Worm (Caenorhabditis elegans): Measurements from ENCODE around the gene ksr-1.

Gene ksr-1

DNA sequence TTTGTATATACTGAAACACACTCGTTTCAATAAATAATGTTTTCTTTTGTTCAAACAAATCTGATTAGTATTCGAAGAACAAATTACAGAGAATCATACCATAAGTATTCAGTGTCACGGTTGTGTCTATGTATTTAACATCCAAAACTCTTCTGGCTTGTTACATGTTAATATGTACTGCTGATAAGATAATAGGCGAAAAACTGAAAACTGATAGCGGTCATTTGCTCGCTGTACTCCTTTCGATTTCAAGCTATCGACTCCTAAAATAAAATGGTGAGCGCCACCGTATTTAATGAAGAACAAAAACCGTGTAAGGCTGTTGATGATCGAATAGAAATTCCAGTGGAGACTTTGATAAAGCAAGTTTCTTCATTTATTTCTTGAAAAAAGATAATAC, 48.4 kb downstream of the ksr-1 start, which contains the start of gene R09F10.1:
R09F10.1 (plus strand) TSS at position 222 of the 400 bp plus-strand sequence.
- TF ChIP-seq ceh-39 (tag; optimal IDR thresholded peaks at IDR 0.05) (no peak), mls-2 (tag; optimal IDR thresholded peaks at IDR 0.05) (no peak), nhr-2 (tag; optimal IDR thresholded peaks at IDR 0.05) (no peak), drap-1 (GFP tag; optimal IDR thresholded peaks at IDR 0.05) (no peak), bed-3 (GFP tag; optimal IDR thresholded peaks at IDR 0.05) (no peak), lin-13 (tag; optimal IDR thresholded peaks at IDR 0.05) (no peak), flh-1 (GFP tag; optimal IDR thresholded peaks at IDR 0.05) (no peak), unc-62 (GFP tag; optimal IDR thresholded peaks at IDR 0.05) (no peak)

DNA sequence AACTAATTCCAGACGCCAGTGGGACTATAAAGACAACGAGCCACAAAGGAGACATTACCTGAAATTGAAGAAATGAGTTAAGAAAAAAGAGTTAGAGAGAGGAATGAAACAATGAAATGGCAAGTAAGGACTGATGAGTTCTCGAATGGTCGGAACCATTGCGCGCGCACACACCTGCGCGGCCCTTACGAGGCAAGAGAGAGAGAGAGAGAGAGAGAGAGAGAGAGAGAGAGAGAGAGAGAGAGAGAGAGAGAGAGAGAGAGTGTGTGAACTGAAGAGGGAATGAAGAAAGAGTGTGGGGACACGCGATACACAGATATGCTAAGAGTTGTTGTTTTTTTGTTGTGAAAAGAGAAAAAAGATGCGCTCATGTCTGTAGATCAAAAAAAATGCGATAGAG, 51.4 kb downstream of the ksr-1 start, which contains the start of gene R09F10.8:
R09F10.8 (minus strand) TSS at position 58 of the 400 bp plus-strand sequence.
- TF ChIP-seq ceh-39 (tag; optimal IDR thresholded peaks at IDR 0.05), result no peak

DNA sequence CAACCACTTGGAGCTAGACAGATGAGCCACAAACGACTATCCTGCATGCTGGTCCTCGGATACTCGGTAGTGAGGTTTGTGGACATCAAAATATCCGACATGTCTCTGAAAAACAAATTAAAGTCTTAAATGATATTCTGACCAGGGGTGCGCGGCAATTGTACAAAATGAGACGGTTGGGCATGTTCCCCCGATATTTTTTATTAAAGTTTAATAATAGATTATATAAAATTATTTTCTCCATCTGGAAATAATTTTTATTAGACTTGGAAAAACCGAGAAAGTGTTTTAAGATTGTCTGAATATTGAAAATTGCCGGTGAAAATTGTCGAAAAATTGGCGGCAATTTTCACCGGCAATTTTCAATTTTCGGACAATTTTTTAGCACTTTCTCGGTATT, 52.8 kb downstream of the ksr-1 start, which contains the start of gene F55E10.4:
F55E10.4 (minus strand) TSS at position 101 of the 400 bp plus-strand sequence.
- TF ChIP-seq lin-13 (tag; optimal IDR thresholded peaks at IDR 0.05), result no peak
- TF ChIP-seq ham-2 (GFP tag; optimal IDR thresholded peaks at IDR 0.05), result no peak
- no peak for TF ChIP-seq bed-3 (GFP tag; optimal IDR thresholded peaks at IDR 0.05)
- TF ChIP-seq ces-1 (GFP tag; optimal IDR thresholded peaks at IDR 0.05), result no peak
- TF ChIP-seq lin-32 (GFP tag; optimal IDR thresholded peaks at IDR 0.05), result no peak
- TF ChIP-seq M03D4.4 (tag; optimal IDR thresholded peaks at IDR 0.05), result no peak
- TF ChIP-seq snpc-4 (tag; optimal IDR thresholded peaks at IDR 0.05), result no peak
- TF ChIP-seq hlh-1 (tag; optimal IDR thresholded peaks at IDR 0.05), result no peak
- TF ChIP-seq nhr-28 (tag; optimal IDR thresholded peaks at IDR 0.05), result no peak
- TF ChIP-seq mls-2 (tag; optimal IDR thresholded peaks at IDR 0.05), result no peak

Measured in whole organism, mixed stage, embryonic.